Fruit fly (Drosophila melanogaster): Measurements from ENCODE around the gene CG1265.

DNA sequence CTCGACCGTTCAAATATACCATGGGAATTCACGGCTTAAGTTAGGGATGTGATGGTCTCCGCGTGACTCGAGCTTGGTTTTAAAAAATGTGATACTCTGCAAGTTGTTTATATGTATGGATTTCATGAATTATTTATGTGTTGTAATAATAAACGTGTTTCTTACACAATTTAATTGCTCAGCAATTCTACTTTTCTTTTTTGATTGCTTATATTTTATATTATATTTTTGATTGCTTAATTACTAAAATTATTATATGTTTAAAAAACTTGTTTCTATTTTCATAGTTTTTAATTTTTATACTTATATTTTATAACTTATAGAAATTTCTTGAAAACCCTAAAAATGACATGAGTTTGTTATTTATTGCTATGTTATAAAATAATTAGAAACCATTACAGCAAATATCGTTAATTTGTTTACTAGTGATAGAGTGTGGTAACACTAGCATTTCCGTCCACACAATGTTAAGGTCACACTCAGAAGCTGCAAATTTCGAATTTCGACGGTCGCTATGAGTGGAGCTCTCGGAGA, at the start of gene CG1265, which contains the start of gene ago:
- TF ChIP-seq svp (GFP tag): no peak
- TF ChIP-seq dac (GFP tag; optimal IDR thresholded peaks at IDR 0.05): no peak
- TF ChIP-seq Blimp-1 (GFP tag; optimal IDR thresholded peaks at IDR 0.05): no peak

Data from whole organism, prepupa.